Worm (Caenorhabditis elegans) whole organism, L1 larva: ENCODE measurements around the gene tig-3.

Experiments used
- aha-1 ChIP-seq: fragments of 150-350 bp; optimal IDR thresholded peaks from 2 replicates; lab custom pipeline; 2014; ENCODE audit warnings: missing biosample characterization, missing genetic modification characterization
- aly-2 ChIP-seq: fragments of 150-350 bp; optimal IDR thresholded peaks from 2 replicates; lab custom pipeline; 2014; ENCODE audit warnings: missing biosample characterization, missing genetic modification characterization
- ama-1 ChIP-seq: fragments of 150-350 bp; optimal IDR thresholded peaks from 2 replicates; lab custom pipeline; 2014
- ceh-82 ChIP-seq, 3 experiments: fragments of 150-350 bp in 1 of 3; sonication (generic microtip) in 2 of 3; optimal IDR thresholded peaks; 2 replicates each; lab custom pipeline; 2014 to 2017; ENCODE audit warnings: missing biosample characterization in 3 of 3, missing genetic modification characterization in 3 of 3
- ceh-90 ChIP-seq: sonication (generic microtip); optimal IDR thresholded peaks from 2 replicates; lab custom pipeline; 2016; ENCODE audit warnings: missing genetic modification characterization, missing compliant biosample characterization
- ces-1 ChIP-seq: fragments of 150-350 bp; optimal IDR thresholded peaks from 2 replicates; lab custom pipeline; 2014; ENCODE audit warnings: missing biosample characterization, missing genetic modification reagents, missing genetic modification characterization
- dpl-1 ChIP-seq, 3 experiments: fragments of 150-350 bp in 2 of 3; sonication (generic microtip) in 1 of 3; optimal IDR thresholded peaks; 2 replicates each; lab custom pipeline; 2014 to 2017; ENCODE audit warnings: missing biosample characterization in 3 of 3, missing genetic modification characterization in 3 of 3, missing genetic modification reagents in 3 of 3
- dsc-1 ChIP-seq: sonication (generic microtip); optimal IDR thresholded peaks from 2 replicates; lab custom pipeline; 2016; ENCODE audit warnings: mild to moderate bottlenecking, missing genetic modification characterization, missing compliant biosample characterization
- efl-1 ChIP-seq, 4 experiments: fragments of 150-350 bp; optimal IDR thresholded peaks in 3 of 4; peaks in 1 of 4; 1 replicate in 1 of 4; 2 replicates in 3 of 4; lab custom pipeline; 2014; ENCODE audit warnings: missing biosample characterization in 2 of 4, missing genetic modification characterization in 2 of 4, missing genetic modification reagents in 2 of 4
- egl-27 ChIP-seq, 2 experiments: fragments of 150-350 bp in 1 of 2; sonication (generic microtip); optimal IDR thresholded peaks; 3 replicates each; lab custom pipeline; 2017 to 2018; ENCODE audit warnings: missing biosample characterization in 2 of 2, missing genetic modification characterization in 2 of 2, missing genetic modification reagents in 2 of 2
- elt-2 ChIP-seq: sonication (generic microtip); optimal IDR thresholded peaks from 2 replicates; lab custom pipeline; 2016; ENCODE audit warnings: missing genetic modification characterization, mild to moderate bottlenecking, inconsistent platforms, missing compliant biosample characterization, missing genetic modification reagents
- elt-3 ChIP-seq, 6 experiments: fragments of 150-350 bp in 1 of 6; sonication (generic microtip); optimal IDR thresholded peaks; 2 replicates each; lab custom pipeline; 2017 to 2018; ENCODE audit warnings: missing biosample characterization in 6 of 6, missing genetic modification characterization in 6 of 6, inconsistent platforms in 1 of 6
- grh-1 ChIP-seq: fragments of 200-800 bp; sonication (Bioruptor generic); IDR thresholded peaks from 2 replicates; pipeline ENCODE4 v1.3.6; 2022; ENCODE audit warnings: missing genetic modification reagents, missing genetic modification characterization, missing compliant biosample characterization
- hlh-4 ChIP-seq: sonication (generic microtip); optimal IDR thresholded peaks from 2 replicates; lab custom pipeline; 2016; ENCODE audit warnings: mild to moderate bottlenecking, missing genetic modification characterization, missing compliant biosample characterization
- hpl-2 ChIP-seq: fragments of 150-350 bp; optimal IDR thresholded peaks from 2 replicates; lab custom pipeline; 2014; ENCODE audit warnings: missing biosample characterization, missing genetic modification reagents, missing genetic modification characterization
- isw-1 ChIP-seq: fragments of 200-800 bp; sonication (Bioruptor generic); IDR thresholded peaks from 2 replicates; pipeline ENCODE4 v1.3.6; 2022; ENCODE audit warnings: missing genetic modification characterization, missing compliant biosample characterization
- jun-1 ChIP-seq: fragments of 150-350 bp; optimal IDR thresholded peaks from 2 replicates; lab custom pipeline; 2014; ENCODE audit warnings: missing biosample characterization, missing genetic modification reagents, missing genetic modification characterization
- lin-14 ChIP-seq: fragments of 200-800 bp; sonication (Bioruptor generic); optimal IDR thresholded peaks from 2 replicates; lab custom pipeline; 2018; ENCODE audit warnings: mild to moderate bottlenecking, missing genetic modification characterization, moderate library complexity, missing compliant biosample characterization
- lin-15B ChIP-seq: fragments of 150-350 bp; sonication (generic microtip); optimal IDR thresholded peaks from 3 replicates; lab custom pipeline; 2014; ENCODE audit warnings: missing biosample characterization, missing genetic modification characterization
- lin-35 ChIP-seq, 2 experiments: fragments of 150-350 bp; optimal IDR thresholded peaks; 2 replicates each; lab custom pipeline; 2014; ENCODE audit warnings: missing biosample characterization in 2 of 2, missing genetic modification characterization in 2 of 2, missing genetic modification reagents in 2 of 2
- lsy-2 ChIP-seq, 2 experiments: fragments of 150-350 bp; optimal IDR thresholded peaks; 2 replicates each; lab custom pipeline; 2014; ENCODE audit warnings: missing biosample characterization in 2 of 2, missing genetic modification characterization in 2 of 2
- mab-9 ChIP-seq: fragments of 200-800 bp; sonication (Bioruptor generic); IDR thresholded peaks from 2 replicates; pipeline ENCODE4 v1.3.6; 2022; ENCODE audit warnings: missing genetic modification reagents, missing genetic modification characterization, missing compliant biosample characterization
- mdl-1 ChIP-seq, 2 experiments: fragments of 150-350 bp; optimal IDR thresholded peaks; 2 replicates each; lab custom pipeline; 2014 to 2017; ENCODE audit warnings: missing biosample characterization in 2 of 2, missing genetic modification characterization in 2 of 2, inconsistent platforms in 1 of 2
- mef-2 ChIP-seq: fragments of 150-350 bp; optimal IDR thresholded peaks from 2 replicates; lab custom pipeline; 2014; ENCODE audit warnings: missing biosample characterization, missing genetic modification characterization
- nhr-11 ChIP-seq: fragments of 150-350 bp; optimal IDR thresholded peaks from 2 replicates; lab custom pipeline; 2014; ENCODE audit warnings: missing biosample characterization, missing genetic modification characterization
- nhr-20 ChIP-seq: sonication (generic microtip); optimal IDR thresholded peaks from 2 replicates; lab custom pipeline; 2016; ENCODE audit warnings: mild to moderate bottlenecking, missing genetic modification characterization, missing compliant biosample characterization
- nhr-237 ChIP-seq: fragments of 150-350 bp; optimal IDR thresholded peaks from 2 replicates; lab custom pipeline; 2014; ENCODE audit warnings: missing biosample characterization, missing genetic modification characterization
- nhr-28 ChIP-seq: fragments of 150-350 bp; optimal IDR thresholded peaks from 2 replicates; lab custom pipeline; 2014; ENCODE audit warnings: missing biosample characterization, missing genetic modification characterization
- nhr-47 ChIP-seq: sonication (generic microtip); optimal IDR thresholded peaks from 2 replicates; lab custom pipeline; 2016; ENCODE audit warnings: mild to moderate bottlenecking, missing genetic modification characterization, moderate library complexity, missing compliant biosample characterization
- nhr-71 ChIP-seq: sonication (generic microtip); optimal IDR thresholded peaks from 2 replicates; lab custom pipeline; 2016; ENCODE audit warnings: mild to moderate bottlenecking, missing genetic modification characterization, moderate library complexity, missing compliant biosample characterization
- nhr-76 ChIP-seq: sonication (generic microtip); optimal IDR thresholded peaks from 2 replicates; lab custom pipeline; 2017; ENCODE audit warnings: missing biosample characterization, missing genetic modification characterization
- nhr-77 ChIP-seq: fragments of 150-350 bp; optimal IDR thresholded peaks from 2 replicates; lab custom pipeline; 2014; ENCODE audit warnings: missing biosample characterization, missing genetic modification characterization
- nhr-84 ChIP-seq: sonication (generic microtip); optimal IDR thresholded peaks from 2 replicates; lab custom pipeline; 2017; ENCODE audit warnings: missing biosample characterization, missing genetic modification characterization
- nhr-85 ChIP-seq: sonication (generic microtip); peaks from one replicate; lab custom pipeline; 2016; ENCODE audit warnings: missing genetic modification characterization, inconsistent platforms, missing compliant biosample characterization
- nhr-90 ChIP-seq: sonication (generic microtip); optimal IDR thresholded peaks from 2 replicates; lab custom pipeline; 2016; ENCODE audit warnings: mild to moderate bottlenecking, missing genetic modification characterization, missing compliant biosample characterization; ENCODE audit not compliant: poor library complexity
- rnt-1 ChIP-seq: sonication (generic microtip); optimal IDR thresholded peaks from 2 replicates; lab custom pipeline; 2016; ENCODE audit warnings: mild to moderate bottlenecking, missing genetic modification characterization, moderate library complexity, missing compliant biosample characterization
- skn-1 ChIP-seq: fragments of 150-350 bp; optimal IDR thresholded peaks from 2 replicates; lab custom pipeline; 2014; ENCODE audit warnings: missing biosample characterization, missing genetic modification characterization
- snpc-4 ChIP-seq: fragments of 150-350 bp; optimal IDR thresholded peaks from 2 replicates; lab custom pipeline; 2014; ENCODE audit warnings: missing biosample characterization, missing genetic modification characterization
- sox-4 ChIP-seq: sonication (generic microtip); optimal IDR thresholded peaks from 2 replicates; lab custom pipeline; 2016; ENCODE audit warnings: missing genetic modification characterization, missing compliant biosample characterization
- swsn-7 ChIP-seq: sonication (generic microtip); optimal IDR thresholded peaks from 2 replicates; lab custom pipeline; 2016; ENCODE audit warnings: missing genetic modification characterization, missing compliant biosample characterization
- tlp-1 ChIP-seq: fragments of 150-350 bp; optimal IDR thresholded peaks from 2 replicates; lab custom pipeline; 2014; ENCODE audit warnings: missing biosample characterization, missing genetic modification characterization
- unc-130 ChIP-seq: fragments of 150-350 bp; optimal IDR thresholded peaks from 2 replicates; lab custom pipeline; 2017; ENCODE audit warnings: missing biosample characterization, missing genetic modification characterization, inconsistent platforms
- unc-62 ChIP-seq: fragments of 150-350 bp; optimal IDR thresholded peaks from 2 replicates; lab custom pipeline; 2014; ENCODE audit warnings: missing biosample characterization, missing genetic modification reagents, missing genetic modification characterization
- unc-98 ChIP-seq: fragments of 200-800 bp; sonication (Bioruptor generic); IDR thresholded peaks from 2 replicates; pipeline ENCODE4 v1.3.6; 2022; ENCODE audit warnings: missing genetic modification characterization, missing compliant biosample characterization
- vab-15 ChIP-seq: sonication (generic microtip); optimal IDR thresholded peaks from 2 replicates; lab custom pipeline; 2017; ENCODE audit warnings: missing genotype, mild to moderate bottlenecking, missing genetic modification characterization, missing compliant biosample characterization
- xbp-1 ChIP-seq: sonication (generic microtip); optimal IDR thresholded peaks from 2 replicates; lab custom pipeline; 2016; ENCODE audit warnings: missing genetic modification characterization, missing compliant biosample characterization
- ztf-11 ChIP-seq, 2 experiments: sonication (generic microtip); optimal IDR thresholded peaks; 2 replicates each; lab custom pipeline; 2016 to 2017; ENCODE audit warnings: missing genetic modification characterization in 2 of 2, missing biosample characterization in 1 of 2, missing compliant biosample characterization in 1 of 2

tig-3 gene

DNA sequence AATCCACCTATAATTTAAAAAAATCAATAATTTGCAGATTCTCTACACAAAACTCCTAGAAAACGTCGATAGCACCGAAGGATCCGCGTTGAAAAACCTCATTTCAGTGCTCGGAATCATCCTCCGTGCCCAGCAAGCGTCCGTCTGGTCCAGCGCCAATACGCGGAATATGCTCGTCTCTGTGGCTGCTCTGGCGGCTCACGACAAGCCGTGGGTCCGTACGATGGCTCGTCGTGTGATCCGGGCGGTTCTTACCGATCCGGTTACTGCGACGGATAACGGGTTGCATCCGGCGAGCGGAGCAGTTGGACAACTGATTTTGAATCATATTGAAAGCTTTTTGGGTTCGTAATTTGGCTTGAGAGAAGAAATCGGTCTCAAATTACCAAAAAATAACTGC lies 16.0 kb downstream of the tig-3 start:
- TF ChIP-seq nhr-85 (tag; lab: Kevin White, UChicago) = no peak
- TF ChIP-seq dsc-1 (tag; lab: Kevin White, UChicago) = no peak
- TF ChIP-seq nhr-47 (tag; lab: Kevin White, UChicago) = no peak
- no peak for TF ChIP-seq nhr-90 (tag; lab: Kevin White, UChicago)
- TF ChIP-seq ceh-90 = no peak
- no peak for TF ChIP-seq jun-1
- no peak for TF ChIP-seq aly-2 (tag; lab: Kevin White, UChicago)
- TF ChIP-seq nhr-71 (tag; lab: Kevin White, UChicago) = no peak
- no peak for TF ChIP-seq ama-1 (lab: Kevin White, UChicago)
- no peak for TF ChIP-seq nhr-20 (tag; lab: Kevin White, UChicago)
- no peak for TF ChIP-seq mab-9 (GFP tag; lab: Robert Waterston, UW)
- no peak for TF ChIP-seq unc-98
- no peak for TF ChIP-seq swsn-7 (tag; lab: Kevin White, UChicago)
- TF ChIP-seq, all 84 proteins: peak for 0

DNA sequence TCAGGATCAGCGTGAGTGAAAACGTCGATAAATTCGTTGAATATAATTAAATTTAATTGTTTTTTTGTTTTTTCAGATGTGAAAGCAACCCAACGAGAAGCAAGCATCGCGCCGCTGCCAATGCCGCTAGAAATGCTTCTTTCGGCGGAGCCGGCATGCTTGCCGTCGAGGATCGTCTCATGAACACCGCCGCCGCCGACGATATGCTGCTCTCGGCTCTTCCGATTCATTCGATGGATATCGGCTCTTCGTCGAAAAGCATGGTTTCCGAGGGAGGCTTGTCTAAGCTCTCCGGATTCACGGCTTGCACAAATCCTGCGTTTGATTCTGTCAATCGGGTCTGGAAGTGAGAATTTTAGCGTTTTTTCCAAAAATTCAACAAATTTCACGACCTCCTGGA lies 18.4 kb downstream of the tig-3 start:
- TF ChIP-seq sox-4 (tag; lab: Kevin White, UChicago) (no peak), lin-15B (tag; lab: Kevin White, UChicago) (no peak), efl-1 (optimal IDR thresholded peaks at IDR 0.05; lab: Kevin White, UChicago) (no peak), efl-1 (GFP tag; optimal IDR thresholded peaks at IDR 0.05 in 1 of 2; lab: Kevin White, UChicago) (peak in 1 of 2 experiments; percentile 25), hpl-2 (no peak), ceh-82 (tag; optimal IDR thresholded peaks at IDR 0.05; lab: Kevin White, UChicago) (no peak), mef-2 (tag; lab: Kevin White, UChicago) (no peak), hlh-4 (tag; lab: Kevin White, UChicago) (no peak), skn-1 (tag; lab: Kevin White, UChicago) (no peak)

DNA sequence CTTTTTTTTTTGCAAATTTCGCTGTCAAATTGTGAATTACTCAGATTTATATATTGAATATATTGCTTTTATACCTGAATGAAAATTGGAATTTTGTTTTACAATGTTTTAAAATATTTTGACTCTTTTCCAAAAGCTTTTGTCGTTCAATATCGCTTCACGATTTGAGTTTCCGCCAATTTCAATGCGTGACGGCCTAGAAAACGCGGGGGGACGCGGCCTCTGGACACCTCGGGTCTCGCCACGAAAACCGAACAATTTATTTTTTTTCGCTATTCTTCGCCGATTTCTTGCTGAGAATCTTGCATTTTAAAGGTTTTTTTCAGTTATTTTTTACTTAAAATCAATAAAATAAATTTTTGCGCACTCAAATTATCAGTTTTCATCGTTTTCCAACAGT lies 18.9 kb downstream of the tig-3 start, which contains the start of gene Y46E12BL.2:
Y46E12BL.2 (plus strand) TSS at position 243 of the 400 bp plus-strand sequence.
- TF ChIP-seq ztf-11 (tag; optimal IDR thresholded peaks at IDR 0.05; lab: Kevin White, UChicago) = peak in 1 of 2 experiments; percentile 83
- peak; percentile 95 to 96 for TF ChIP-seq lin-35 (GFP tag; optimal IDR thresholded peaks at IDR 0.05; lab: Kevin White, UChicago)
- TF ChIP-seq efl-1 (optimal IDR thresholded peaks at IDR 0.05; lab: Kevin White, UChicago) = peak; percentile 80 to 95
- TF ChIP-seq efl-1 (GFP tag; optimal IDR thresholded peaks at IDR 0.05 in 1 of 2; lab: Kevin White, UChicago) = peak; percentile 93 to 99
- TF ChIP-seq tlp-1 (tag; lab: Kevin White, UChicago) = no peak
- peak; percentile 68 for TF ChIP-seq xbp-1 (tag; lab: Kevin White, UChicago)
- TF ChIP-seq nhr-71 (tag; lab: Kevin White, UChicago) = peak; percentile 88
- TF ChIP-seq dsc-1 (tag; lab: Kevin White, UChicago) = peak; percentile 67
- peak; percentile 58 for TF ChIP-seq sox-4 (tag; lab: Kevin White, UChicago)
- peak; percentile 7 for TF ChIP-seq aha-1 (tag; lab: Kevin White, UChicago)
- peak in 1 of 6 experiments; percentile 78 for TF ChIP-seq elt-3 (tag; optimal IDR thresholded peaks at IDR 0.05; lab: Kevin White, UChicago)
- TF ChIP-seq nhr-28 (tag; lab: Kevin White, UChicago) = no peak
- peak; percentile 90 to 94 (median 90) for TF ChIP-seq dpl-1 (GFP tag; optimal IDR thresholded peaks at IDR 0.05; lab: Kevin White, UChicago)
- peak; percentile 96 for TF ChIP-seq rnt-1 (tag; lab: Kevin White, UChicago)
- no peak for TF ChIP-seq nhr-84 (tag; lab: Kevin White, UChicago)
- TF ChIP-seq mdl-1 (tag; optimal IDR thresholded peaks at IDR 0.05; lab: Kevin White, UChicago) = peak in 1 of 2 experiments; percentile 48
- no peak for TF ChIP-seq ces-1 (GFP tag; lab: Kevin White, UChicago)
- TF ChIP-seq elt-2 (tag; lab: Kevin White, UChicago) = no peak
- TF ChIP-seq egl-27 (tag; optimal IDR thresholded peaks at IDR 0.05; lab: Kevin White, UChicago) = no peak
- peak; percentile 85 for TF ChIP-seq nhr-47 (tag; lab: Kevin White, UChicago)
- TF ChIP-seq lin-14 (GFP tag; lab: Kevin White, UChicago) = no peak
- peak; percentile 88 for TF ChIP-seq nhr-85 (tag; lab: Kevin White, UChicago)
- peak; percentile 63 for TF ChIP-seq unc-130 (tag; lab: Kevin White, UChicago)
- TF ChIP-seq snpc-4 (tag; lab: Kevin White, UChicago) = peak; percentile 58
- no peak for TF ChIP-seq nhr-76 (tag; lab: Kevin White, UChicago)
- TF ChIP-seq lsy-2 (tag; optimal IDR thresholded peaks at IDR 0.05; lab: Kevin White, UChicago) = peak; percentile 78 to 89
- peak; percentile 66 for TF ChIP-seq jun-1
- peak; percentile 10 for TF ChIP-seq nhr-237 (tag; lab: Kevin White, UChicago)
- no peak for TF ChIP-seq nhr-11 (tag; lab: Kevin White, UChicago)
- peak; percentile 76 for TF ChIP-seq nhr-77 (tag; lab: Kevin White, UChicago)
- TF ChIP-seq mab-9 (GFP tag; lab: Robert Waterston, UW) = peak; percentile 29; the same call in 1 of the 2 replicates
- TF ChIP-seq hpl-2 = no peak
- peak; percentile 52 for TF ChIP-seq grh-1
- TF ChIP-seq ceh-82 (tag; optimal IDR thresholded peaks at IDR 0.05; lab: Kevin White, UChicago) = peak; percentile 33 to 90 (median 64)
- no peak for TF ChIP-seq unc-62 (GFP tag; lab: Kevin White, UChicago)
- no peak for TF ChIP-seq aly-2 (tag; lab: Kevin White, UChicago)
- peak; percentile 71 for TF ChIP-seq swsn-7 (tag; lab: Kevin White, UChicago)
- peak; percentile 76 for TF ChIP-seq isw-1 (GFP tag; lab: Robert Waterston, UW)
- TF ChIP-seq unc-98 = peak; percentile 5; the same call in 1 of the 2 replicates
- TF ChIP-seq vab-15 (tag; lab: Kevin White, UChicago) = no peak
